Worm (Caenorhabditis elegans): ENCODE results near the gene srh-18.
A peak's percentile ranks its signal among the peaks of the same experiment; 100 is the strongest.

ce11 chrV:13357652-13358281 is 39.5 kb downstream of the srh-18 start, which contains the start of gene F32H5.1:
- TF ChIP-seq pqm-1 (tag; optimal IDR thresholded peaks at IDR 0.05) (peak; percentile 88), Y105C5A.15 (GFP tag; IDR thresholded peaks at IDR 0.05) (no peak), nhr-42 (GFP tag; IDR thresholded peaks at IDR 0.05) (no peak), ama-1 (optimal IDR thresholded peaks at IDR 0.05) (no peak), unc-39 (tag; optimal IDR thresholded peaks at IDR 0.05) (no peak), cey-2 (tag; optimal IDR thresholded peaks at IDR 0.05; ENCODE audit: borderline replicate concordance, insufficient read depth) (no peak), saeg-2 (GFP tag; IDR thresholded peaks at IDR 0.05) (no peak)
